Fruit fly (Drosophila melanogaster) whole organism, adult: ENCODE results near the gene Ir7e.

Source experiments
- CG11617 ChIP-seq: fragments of 200-800 bp; sonication (Bioruptor generic); optimal IDR thresholded peaks from 2 replicates; lab custom pipeline; 2017; ENCODE audit warnings: mild to moderate bottlenecking, missing biosample characterization, missing genetic modification reagents, missing genetic modification characterization
- CG12768 ChIP-seq: fragments of 200-800 bp; sonication (Bioruptor generic); optimal IDR thresholded peaks from 2 replicates; lab custom pipeline; 2017; ENCODE audit warnings: missing biosample characterization, missing genetic modification characterization, mild to moderate bottlenecking, moderate library complexity, missing genetic modification reagents
- CG14711 ChIP-seq: fragments of 200-800 bp; sonication (Bioruptor generic); optimal IDR thresholded peaks from 2 replicates; lab custom pipeline; 2018; ENCODE audit warnings: missing biosample characterization, mild to moderate bottlenecking, missing genetic modification characterization, moderate library complexity
- CG1620 ChIP-seq: fragments of 200-800 bp; sonication (Bioruptor generic); optimal IDR thresholded peaks from 2 replicates; lab custom pipeline; 2016; ENCODE audit warnings: missing biosample characterization, missing genetic modification characterization
- CG33017 ChIP-seq: fragments of 200-800 bp; sonication (Bioruptor generic); optimal IDR thresholded peaks from 2 replicates; lab custom pipeline; 2018; ENCODE audit warnings: missing biosample characterization, mild to moderate bottlenecking, missing genetic modification characterization, moderate library complexity
- CG5204 ChIP-seq: fragments of 200-800 bp; sonication (Bioruptor generic); optimal IDR thresholded peaks from 2 replicates; lab custom pipeline; 2016; ENCODE audit warnings: missing biosample characterization, missing genetic modification characterization
- CG7045 ChIP-seq: fragments of 200-800 bp; sonication (Bioruptor generic); optimal IDR thresholded peaks from 2 replicates; lab custom pipeline; 2017; ENCODE audit warnings: missing biosample characterization, mild to moderate bottlenecking, missing genetic modification characterization
- CG7101 ChIP-seq: fragments of 200-800 bp; sonication (Bioruptor generic); optimal IDR thresholded peaks from 2 replicates; lab custom pipeline; 2018; ENCODE audit warnings: missing biosample characterization, mild to moderate bottlenecking, missing genetic modification characterization, moderate library complexity
- Clk ChIP-seq: fragments of 200-800 bp; sonication (Bioruptor generic); optimal IDR thresholded peaks from 2 replicates; lab custom pipeline; 2017; ENCODE audit warnings: missing biosample characterization, missing genetic modification characterization
- Crg-1 ChIP-seq: fragments of 200-800 bp; sonication (Bioruptor generic); optimal IDR thresholded peaks from 2 replicates; lab custom pipeline; 2016; ENCODE audit warnings: missing biosample characterization, missing genetic modification characterization
- Hr96 ChIP-seq: fragments of 200-800 bp; sonication (Bioruptor generic); optimal IDR thresholded peaks from 2 replicates; lab custom pipeline; 2016; ENCODE audit warnings: missing biosample characterization, missing genetic modification characterization
- Mnt ChIP-seq: fragments of 200-800 bp; sonication (Bioruptor generic); optimal IDR thresholded peaks from 2 replicates; lab custom pipeline; 2016; ENCODE audit warnings: missing biosample characterization, mild to moderate bottlenecking, missing genetic modification characterization
- bab1 ChIP-seq: fragments of 200-800 bp; sonication (Bioruptor generic); optimal IDR thresholded peaks from 3 replicates; lab custom pipeline; 2019; ENCODE audit warnings: missing biosample characterization, mild to moderate bottlenecking, missing genetic modification characterization, moderate library complexity
- cic ChIP-seq: fragments of 200-800 bp; sonication (Bioruptor generic); optimal IDR thresholded peaks from 2 replicates; lab custom pipeline; 2017; ENCODE audit warnings: missing biosample characterization, mild to moderate bottlenecking, missing genetic modification characterization, moderate library complexity
- cnc ChIP-seq, 2 experiments: fragments of >200 bp; optimal IDR thresholded peaks; 2 replicates each; lab custom pipeline; 2017
- kay ChIP-seq: fragments of 200-800 bp; sonication (Bioruptor generic); peaks from one replicate; lab custom pipeline; 2016; ENCODE audit warnings: missing biosample characterization, missing genetic modification characterization, borderline replicate concordance
- ovo ChIP-seq: fragments of 200-800 bp; sonication (Bioruptor generic); optimal IDR thresholded peaks from 2 replicates; lab custom pipeline; 2016; ENCODE audit warnings: missing biosample characterization, missing genetic modification characterization
- pad ChIP-seq: fragments of 200-800 bp; sonication (Bioruptor generic); optimal IDR thresholded peaks from 3 replicates; lab custom pipeline; 2017; ENCODE audit warnings: missing biosample characterization, missing genetic modification characterization, mild to moderate bottlenecking, moderate library complexity, missing genetic modification reagents
- tj ChIP-seq: fragments of 200-800 bp; sonication (Bioruptor generic); optimal IDR thresholded peaks from 3 replicates; lab custom pipeline; 2017; ENCODE audit warnings: missing biosample characterization, mild to moderate bottlenecking, missing genetic modification characterization, moderate library complexity
- toe ChIP-seq: fragments of 200-800 bp; sonication (Bioruptor generic); optimal IDR thresholded peaks from 2 replicates; lab custom pipeline; 2016; ENCODE audit warnings: missing biosample characterization, missing genetic modification characterization

Ir7e gene

dm6 chrX:7891596-7892538 lies 10.4 kb upstream of the Ir7e start, which contains the start of gene Nek2:
TSS of gene Nek2 (minus strand) at chrX:7891646.
- TF ChIP-seq CG11617: no peak
- peak; percentile 34 for TF ChIP-seq bab1
- TF ChIP-seq pad (GFP tag; lab: Kevin White, UChicago): peak; percentile 93
- peak; percentile 42 for TF ChIP-seq ovo (GFP tag; lab: Kevin White, UChicago)
- TF ChIP-seq CG7101 (tag; lab: Kevin White, UChicago): no peak
- TF ChIP-seq CG7045 (GFP tag; lab: Kevin White, UChicago): no peak

- TF ChIP-seq toe (GFP tag; lab: Kevin White, UChicago) (peak; percentile 52), CG12768 (peak; percentile 60), cic (peak; percentile 5), CG7101 (tag; lab: Kevin White, UChicago) (peak; percentile 84), pad (GFP tag; lab: Kevin White, UChicago) (peak; percentile 63), CG5204 (peak; percentile 44), Clk (GFP tag; lab: Kevin White, UChicago) (no peak), CG33017 (tag; lab: Kevin White, UChicago) (peak; percentile 35), CG11617 (peak; percentile 69), bab1 (peak; percentile 92), CG1620 (GFP tag; lab: Kevin White, UChicago) (peak; percentile 59), kay (GFP tag; lab: Kevin White, UChicago) (no peak), Hr96 (peak; percentile 66), CG7045 (GFP tag; lab: Kevin White, UChicago) (peak; percentile 38), CG14711 (tag; lab: Kevin White, UChicago) (peak; percentile 85), cnc (optimal IDR thresholded peaks at IDR 0.05; lab: Kevin White, UChicago) (no peak), tj (peak; percentile 32), Crg-1 (GFP tag; lab: Kevin White, UChicago) (peak; percentile 73), ovo (GFP tag; lab: Kevin White, UChicago) (peak; percentile 36), Mnt (GFP tag; lab: Kevin White, UChicago) (peak; percentile 66)
Observed at dm6 chrX:7888386-7889024, 7.0 kb upstream of the Ir7e start, which contains the start of gene Acat1. TSS of gene Acat1 (minus strand) at chrX:7888785.

dm6 chrX:7884360-7884759 lies 2.9 kb upstream of the Ir7e start, which contains the start of gene Ir7g:
TSS of gene Ir7g (plus strand) at chrX:7884660.
- TF ChIP-seq cnc (optimal IDR thresholded peaks at IDR 0.05; lab: Kevin White, UChicago) (no peak), Hr96 (no peak), cic (no peak), CG1620 (GFP tag; lab: Kevin White, UChicago) (no peak), ovo (GFP tag; lab: Kevin White, UChicago) (no peak), CG12768 (no peak), Mnt (GFP tag; lab: Kevin White, UChicago) (no peak)

dm6 chrX:7883926-7884325 lies 2.4 kb upstream of the Ir7e start, which contains the start of gene Ir7f:
TSS of gene Ir7f (minus strand) at chrX:7884026.
- TF ChIP-seq Clk (GFP tag; lab: Kevin White, UChicago) (no peak), Hr96 (no peak), CG11617 (no peak), CG7101 (tag; lab: Kevin White, UChicago) (no peak), kay (GFP tag; lab: Kevin White, UChicago) (no peak), cnc (optimal IDR thresholded peaks at IDR 0.05; lab: Kevin White, UChicago) (no peak), toe (GFP tag; lab: Kevin White, UChicago) (no peak), CG7045 (GFP tag; lab: Kevin White, UChicago) (no peak), ovo (GFP tag; lab: Kevin White, UChicago) (no peak), CG14711 (tag; lab: Kevin White, UChicago) (no peak)

- TF ChIP-seq CG14711 (tag; lab: Kevin White, UChicago): no peak
- no peak for TF ChIP-seq Clk (GFP tag; lab: Kevin White, UChicago)
- TF ChIP-seq Mnt (GFP tag; lab: Kevin White, UChicago): no peak
- no peak for TF ChIP-seq kay (GFP tag; lab: Kevin White, UChicago)
- no peak for TF ChIP-seq Hr96
- TF ChIP-seq cic: no peak
- TF ChIP-seq CG33017 (tag; lab: Kevin White, UChicago): no peak
- no peak for TF ChIP-seq Crg-1 (GFP tag; lab: Kevin White, UChicago)
- TF ChIP-seq tj: no peak
- no peak for TF ChIP-seq CG12768
- TF ChIP-seq pad (GFP tag; lab: Kevin White, UChicago): no peak
- TF ChIP-seq ovo (GFP tag; lab: Kevin White, UChicago): no peak
- TF ChIP-seq CG7101 (tag; lab: Kevin White, UChicago): no peak
- TF ChIP-seq toe (GFP tag; lab: Kevin White, UChicago): no peak
Observed at dm6 chrX:7878736-7879135, 2.7 kb downstream of the Ir7e start, which contains the start of gene Ir7d. TSS of gene Ir7d (minus strand) at chrX:7878836.

- TF ChIP-seq cnc (optimal IDR thresholded peaks at IDR 0.05; lab: Kevin White, UChicago) (no peak), CG7045 (GFP tag; lab: Kevin White, UChicago) (no peak), CG7101 (tag; lab: Kevin White, UChicago) (no peak), Clk (GFP tag; lab: Kevin White, UChicago) (no peak)
Observed at dm6 chrX:7874094-7874493, 7.4 kb downstream of the Ir7e start, which contains the start of gene Ir7c. TSS of gene Ir7c (plus strand) at chrX:7874394.
